Worm (Caenorhabditis elegans) whole organism, mixed stage, embryonic: ENCODE measurements around the gene B0304.4.

Source experiments
- M03D4.4 ChIP-seq: sonication (generic microtip); optimal IDR thresholded peaks from 2 replicates; lab custom pipeline; 2017; ENCODE audit warnings: mild to moderate bottlenecking, missing genetic modification characterization, missing compliant biosample characterization
- lin-13 ChIP-seq: fragments of 150-350 bp; optimal IDR thresholded peaks from 2 replicates; lab custom pipeline; 2014; ENCODE audit warnings: missing biosample characterization, missing genetic modification characterization
- pha-4 ChIP-seq: fragments of 150-350 bp; optimal IDR thresholded peaks from 2 replicates; lab custom pipeline; 2018; ENCODE audit warnings: missing biosample characterization, missing genetic modification reagents, missing genetic modification characterization
- unc-120 ChIP-seq: sonication (generic microtip); optimal IDR thresholded peaks from 2 replicates; lab custom pipeline; 2017; ENCODE audit warnings: missing genetic modification characterization, missing compliant biosample characterization; ENCODE audit not compliant: poor library complexity, severe bottlenecking

- TF ChIP-seq lin-13 (tag; lab: Kevin White, UChicago) (no peak), pha-4 (tag; lab: Kevin White, UChicago) (no peak), M03D4.4 (tag; lab: Kevin White, UChicago) (no peak), unc-120 (no peak)
These were observed 17.6 kb upstream of the B0304.4 start, which contains the start of gene sra-36 for ce11 chrII:4540631-4541030.
